Fruit fly (Drosophila melanogaster): ENCODE data around the gene CG42717.
A peak's percentile ranks its signal among the peaks of the same experiment; 100 is the strongest.

Gene CG42717

DNA sequence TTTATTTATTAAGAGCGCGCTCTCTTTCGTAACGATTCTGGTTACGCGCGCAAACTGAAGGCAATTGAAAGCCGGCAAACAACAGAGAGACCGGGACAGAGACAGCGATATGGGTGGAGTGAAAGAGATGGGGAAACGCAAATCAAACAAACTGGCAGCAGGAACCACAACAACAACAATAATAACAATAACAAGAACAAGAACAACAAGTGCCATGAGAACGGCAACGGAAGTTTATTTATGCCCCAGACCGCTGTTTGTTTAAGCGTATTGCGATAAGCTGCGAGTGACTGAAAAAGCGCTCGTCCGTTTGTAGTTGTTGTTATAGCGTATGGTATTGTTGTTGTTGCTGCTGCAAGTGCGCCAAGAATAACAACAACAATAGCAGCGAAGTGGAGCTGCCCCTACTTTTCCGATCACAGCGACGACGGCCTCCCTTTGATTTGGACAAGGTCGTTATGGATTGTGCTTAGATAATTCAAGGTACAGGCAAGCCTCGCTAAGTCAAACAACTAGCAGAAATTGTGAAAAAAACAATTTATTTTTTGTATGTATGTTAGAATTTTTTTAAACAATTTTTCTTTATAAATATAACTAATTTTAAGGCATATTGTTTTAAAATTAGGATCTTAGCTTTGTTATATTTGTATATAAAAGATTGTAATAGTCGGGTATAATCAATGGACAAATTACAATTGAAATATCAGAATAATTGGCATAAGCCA is 6.8 kb downstream of the CG42717 start (continued):
- TF ChIP-seq gcm2 (GFP tag; optimal IDR thresholded peaks at IDR 0.05): peak; percentile 57
- TF ChIP-seq B-H2 (GFP tag; optimal IDR thresholded peaks at IDR 0.05): peak; percentile 23
- peak; percentile 48; the same call in 1 of the 2 replicates for TF ChIP-seq seq (GFP tag; IDR thresholded peaks at IDR 0.05)
- TF ChIP-seq gsb (GFP tag; IDR thresholded peaks at IDR 0.05): 0 out of 2 replicates have a peak, but pooled peaks have one; percentile 29
- peak; percentile 37 for TF ChIP-seq en (GFP tag; optimal IDR thresholded peaks at IDR 0.05)
- peak; percentile 72 for TF ChIP-seq NC2β (GFP tag; optimal IDR thresholded peaks at IDR 0.05)

DNA sequence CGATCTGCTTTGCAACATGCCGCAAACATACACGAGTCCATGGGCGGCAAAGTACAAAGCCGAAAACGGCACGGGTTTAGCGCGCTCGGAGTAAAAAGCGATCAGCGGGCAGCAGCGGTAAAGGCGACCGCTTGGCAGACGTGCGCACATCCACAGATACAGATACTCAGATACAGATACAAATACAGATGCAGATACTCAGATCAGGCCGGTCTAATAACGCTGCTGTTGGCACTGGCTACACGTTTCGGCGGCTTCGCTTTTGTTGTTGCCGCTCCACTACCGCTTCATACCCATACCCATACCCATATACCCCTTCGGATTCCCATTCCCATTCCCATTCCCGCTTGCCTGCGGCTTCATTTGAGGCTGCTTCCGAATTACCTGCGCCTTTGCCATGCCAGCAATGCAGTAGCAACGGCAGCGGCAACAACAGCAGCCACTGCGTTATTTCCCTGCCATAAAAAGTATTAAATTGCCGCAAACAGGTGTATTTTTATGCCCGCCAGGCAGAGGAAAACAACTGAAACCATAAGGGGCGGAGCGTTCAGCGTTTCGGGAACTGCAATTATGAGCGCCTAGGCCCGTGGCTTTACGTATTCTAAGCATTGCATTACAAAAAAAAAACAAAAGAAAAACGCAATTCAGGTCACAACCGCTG is 7.8 kb downstream of the CG42717 start:
- TF ChIP-seq MESR4 (GFP tag; optimal IDR thresholded peaks at IDR 0.05) (no peak), Awh (GFP tag; IDR thresholded peaks at IDR 0.05) (no peak), chn (GFP tag; optimal IDR thresholded peaks at IDR 0.05) (no peak), Doc2 (GFP tag; IDR thresholded peaks at IDR 0.05) (no peak), CG12236 (GFP tag; optimal IDR thresholded peaks at IDR 0.05) (no peak), ranshi (GFP tag; IDR thresholded peaks at IDR 0.05) (no peak), Usf (GFP tag; optimal IDR thresholded peaks at IDR 0.05) (no peak), zf30C (GFP tag; optimal IDR thresholded peaks at IDR 0.05) (no peak), CG18619 (GFP tag; optimal IDR thresholded peaks at IDR 0.05) (no peak), CG12769 (tag; optimal IDR thresholded peaks at IDR 0.05) (peak; percentile 28), CG10147 (GFP tag; optimal IDR thresholded peaks at IDR 0.05) (no peak), CG16779 (GFP tag; IDR thresholded peaks at IDR 0.05) (no peak), CG32772 (GFP tag; IDR thresholded peaks at IDR 0.05) (no peak), NFAT (GFP tag; IDR thresholded peaks at IDR 0.05) (no peak), Dip3 (GFP tag; optimal IDR thresholded peaks at IDR 0.05) (no peak), grn (GFP tag; optimal IDR thresholded peaks at IDR 0.05) (peak; percentile 32), CG10543 (GFP tag; optimal IDR thresholded peaks at IDR 0.05) (peak; percentile 4), zfh1 (GFP tag; IDR thresholded peaks at IDR 0.05) (0 out of 3 replicates have a peak, but pooled peaks have one; percentile 15), Hsf (GFP tag; optimal IDR thresholded peaks at IDR 0.05) (no peak), chinmo (GFP tag; IDR thresholded peaks at IDR 0.05; ENCODE audit: partially characterized antibody) (0 out of 4 replicates have a peak, but pooled peaks have one; percentile 27), lov (optimal IDR thresholded peaks at IDR 0.05) (no peak), lov (GFP tag; IDR thresholded peaks at IDR 0.05) (no peak), CG11560 (tag; IDR thresholded peaks at IDR 0.05) (no peak), CG6813 (GFP tag; optimal IDR thresholded peaks at IDR 0.05) (no peak), CG15269 (tag; optimal IDR thresholded peaks at IDR 0.05) (peak; percentile 46), CG6683 (GFP tag; optimal IDR thresholded peaks at IDR 0.05) (no peak), CG2202 (tag; optimal IDR thresholded peaks at IDR 0.05) (no peak), CG5245 (GFP tag; optimal IDR thresholded peaks at IDR 0.05) (no peak), CG6175 (GFP tag; IDR thresholded peaks at IDR 0.05) (0 out of 3 replicates have a peak, but pooled peaks have one; percentile 45), wek (GFP tag; optimal IDR thresholded peaks at IDR 0.05) (no peak), Jarid2 (GFP tag; optimal IDR thresholded peaks at IDR 0.05) (no peak), Bdp1 (GFP tag; optimal IDR thresholded peaks at IDR 0.05) (no peak), Kr (GFP tag; optimal IDR thresholded peaks at IDR 0.05) (peak; percentile 38), Elba2 (GFP tag; optimal IDR thresholded peaks at IDR 0.05) (no peak), kni (GFP tag; optimal IDR thresholded peaks at IDR 0.05) (peak; percentile 91), usp (GFP tag; optimal IDR thresholded peaks at IDR 0.05) (no peak), crc (GFP tag; optimal IDR thresholded peaks at IDR 0.05) (no peak), Gsc (GFP tag; IDR thresholded peaks at IDR 0.05) (no peak), mld (GFP tag; IDR thresholded peaks at IDR 0.05; ENCODE audit: partially characterized antibody) (no peak), CG9876 (GFP tag; optimal IDR thresholded peaks at IDR 0.05) (no peak), vnd (GFP tag; IDR thresholded peaks at IDR 0.05; ENCODE audit: partially characterized antibody) (no peak), insv (GFP tag; optimal IDR thresholded peaks at IDR 0.05) (no peak)

All from whole organism, embryonic.